Worm (Caenorhabditis elegans): Measurements from ENCODE around the gene daf-18.

ce11 chrIV:438384-438783 is 13.4 kb upstream of the daf-18 start:
- TF ChIP-seq ets-7 (tag; optimal IDR thresholded peaks at IDR 0.05) (no peak), tbx-11 (GFP tag; IDR thresholded peaks at IDR 0.05) (no peak), F13C5.2 (tag; optimal IDR thresholded peaks at IDR 0.05) (no peak), aly-1 (tag; optimal IDR thresholded peaks at IDR 0.05) (no peak), hmbx-1 (tag; optimal IDR thresholded peaks at IDR 0.05) (no peak)

All from whole organism, early embryonic.